Fruit fly (Drosophila melanogaster) whole organism, embryonic: ENCODE measurements around the gene Ser12.

Source experiments
- Atf6 ChIP-seq: fragments of 200-800 bp; sonication (Bioruptor generic); IDR thresholded peaks from 2 replicates; pipeline ENCODE4 v1.3.6; 2022; ENCODE audit warnings: missing biosample characterization, missing genetic modification characterization
- Bdp1 ChIP-seq: fragments of 200-800 bp; sonication (Bioruptor generic); optimal IDR thresholded peaks from 3 replicates; lab custom pipeline; 2016; ENCODE audit warnings: missing biosample characterization, missing genetic modification characterization
- CG12744 ChIP-seq: fragments of 200-800 bp; sonication (Bioruptor generic); optimal IDR thresholded peaks from 2 replicates; lab custom pipeline; 2016; ENCODE audit warnings: missing biosample characterization, missing genetic modification characterization
- CG12769 ChIP-seq: fragments of 200-800 bp; sonication (Bioruptor generic); optimal IDR thresholded peaks from 2 replicates; lab custom pipeline; 2019; ENCODE audit warnings: missing biosample characterization, mild to moderate bottlenecking, missing genetic modification characterization, moderate library complexity
- CG1529 ChIP-seq: fragments of 200-800 bp; sonication (Bioruptor generic); optimal IDR thresholded peaks from 3 replicates; lab custom pipeline; 2018; ENCODE audit warnings: missing biosample characterization, missing genetic modification characterization
- CG15514 ChIP-seq: fragments of 200-800 bp; sonication (Bioruptor generic); optimal IDR thresholded peaks from 3 replicates; lab custom pipeline; 2017; ENCODE audit warnings: missing biosample characterization, missing genetic modification characterization, mild to moderate bottlenecking, moderate library complexity, missing genetic modification reagents
- CG16813 ChIP-seq: fragments of 200-800 bp; sonication (Bioruptor generic); IDR thresholded peaks from 3 replicates; pipeline ENCODE4 v1.3.6; 2022; ENCODE audit warnings: missing biosample characterization, missing genetic modification characterization; ENCODE audit not compliant: partially characterized antibody
- CG17359 ChIP-seq: fragments of 200-800 bp; sonication (Bioruptor generic); optimal IDR thresholded peaks from 3 replicates; lab custom pipeline; 2018; ENCODE audit warnings: missing biosample characterization, mild to moderate bottlenecking, missing genetic modification characterization, moderate library complexity
- CG17385 ChIP-seq: fragments of 200-800 bp; sonication (Bioruptor generic); optimal IDR thresholded peaks from 3 replicates; lab custom pipeline; 2018; ENCODE audit warnings: missing biosample characterization, mild to moderate bottlenecking, missing genetic modification characterization
- CG2129 ChIP-seq: fragments of 200-800 bp; sonication (Bioruptor generic); IDR thresholded peaks from 2 replicates; pipeline ENCODE4 v1.3.6; 2022; ENCODE audit warnings: missing biosample characterization, missing genetic modification characterization; ENCODE audit not compliant: partially characterized antibody
- CG2678 ChIP-seq: fragments of 200-800 bp; sonication (Bioruptor generic); optimal IDR thresholded peaks from 3 replicates; lab custom pipeline; 2019; ENCODE audit warnings: missing biosample characterization, mild to moderate bottlenecking, missing genetic modification characterization, moderate library complexity
- CG2875 ChIP-seq: fragments of 200-800 bp; sonication (Bioruptor generic); optimal IDR thresholded peaks from 2 replicates; lab custom pipeline; 2017; ENCODE audit warnings: missing biosample characterization, mild to moderate bottlenecking, missing genetic modification characterization, missing genetic modification reagents
- CG31224 ChIP-seq: fragments of 200-800 bp; sonication (Bioruptor generic); IDR thresholded peaks from 2 replicates; pipeline ENCODE4 v1.3.6; 2022; ENCODE audit warnings: missing biosample characterization, missing genetic modification characterization
- CG4328 ChIP-seq: fragments of 200-800 bp; sonication (Bioruptor generic); optimal IDR thresholded peaks from 3 replicates; lab custom pipeline; 2017; ENCODE audit warnings: missing biosample characterization, missing genetic modification reagents, missing genetic modification characterization
- CG4707 ChIP-seq: fragments of 200-800 bp; sonication (Bioruptor generic); optimal IDR thresholded peaks from 2 replicates; lab custom pipeline; 2018; ENCODE audit warnings: missing biosample characterization, mild to moderate bottlenecking, missing genetic modification characterization, moderate library complexity
- CG5953 ChIP-seq: fragments of 200-800 bp; sonication (Bioruptor generic); IDR thresholded peaks from 2 replicates; pipeline ENCODE4 v1.3.6; 2022; ENCODE audit warnings: missing biosample characterization, missing genetic modification characterization
- CG7372 ChIP-seq: fragments of 200-800 bp; sonication (Bioruptor generic); IDR thresholded peaks from 2 replicates; pipeline ENCODE4 v1.3.6; 2022; ENCODE audit warnings: missing biosample characterization, missing genetic modification characterization
- CG7839 ChIP-seq: fragments of 200-800 bp; sonication (Bioruptor generic); optimal IDR thresholded peaks from 3 replicates; lab custom pipeline; 2018; ENCODE audit warnings: missing biosample characterization, mild to moderate bottlenecking, missing genetic modification characterization, moderate library complexity
- CG7963 ChIP-seq: fragments of 200-800 bp; sonication (Bioruptor generic); IDR thresholded peaks from 3 replicates; pipeline ENCODE4 v1.3.6; 2022; ENCODE audit warnings: missing biosample characterization, missing genetic modification characterization; ENCODE audit not compliant: partially characterized antibody
- CG7987 ChIP-seq: fragments of 200-800 bp; sonication (Bioruptor generic); optimal IDR thresholded peaks from 2 replicates; lab custom pipeline; 2018; ENCODE audit warnings: missing biosample characterization, mild to moderate bottlenecking, missing genetic modification characterization, moderate library complexity
- CG9797 ChIP-seq: fragments of 200-800 bp; sonication (Bioruptor generic); optimal IDR thresholded peaks from 3 replicates; lab custom pipeline; 2018; ENCODE audit warnings: missing biosample characterization, mild to moderate bottlenecking, missing genetic modification characterization
- CTCF ChIP-seq: fragments of 200-800 bp; sonication (Bioruptor generic); optimal IDR thresholded peaks from 2 replicates; lab custom pipeline; 2017; ENCODE audit warnings: missing biosample characterization, mild to moderate bottlenecking, missing genetic modification characterization, moderate library complexity
- CrebB ChIP-seq: fragments of 200-800 bp; sonication (Bioruptor generic); optimal IDR thresholded peaks from 3 replicates; lab custom pipeline; 2018; ENCODE audit warnings: missing biosample characterization, mild to moderate bottlenecking, missing genetic modification characterization
- D ChIP-seq, 2 experiments: fragments of 200-800 bp in 1 of 2; fragments of >200 bp in 1 of 2; sonication (Bioruptor generic) in 1 of 2; optimal IDR thresholded peaks; 2 replicates in 1 of 2; 3 replicates in 1 of 2; lab custom pipeline; 2017; ENCODE audit warnings: mild to moderate bottlenecking in 1 of 2, missing biosample characterization in 1 of 2, missing genetic modification characterization in 1 of 2, missing genetic modification reagents in 1 of 2
- Deaf1 ChIP-seq: fragments of 200-800 bp; optimal IDR thresholded peaks from 3 replicates; lab custom pipeline; 2019; ENCODE audit warnings: missing biosample characterization, mild to moderate bottlenecking, missing genetic modification characterization, moderate library complexity
- Dll ChIP-seq: fragments of 200-800 bp; sonication (Bioruptor generic); IDR thresholded peaks from 4 replicates; pipeline ENCODE4 v1.3.6; 2022; ENCODE audit warnings: missing biosample characterization, missing genetic modification characterization; ENCODE audit not compliant: partially characterized antibody
- Ets65A ChIP-seq: fragments of 200-800 bp; sonication (Bioruptor generic); peaks from one replicate; lab custom pipeline; 2016; ENCODE audit warnings: missing biosample characterization, missing genetic modification characterization
- H15 ChIP-seq: fragments of 200-800 bp; sonication (Bioruptor generic); IDR thresholded peaks from 3 replicates; pipeline ENCODE4 v1.3.6; 2022; ENCODE audit warnings: missing biosample characterization, missing genetic modification characterization
- Hmr ChIP-seq: fragments of 200-800 bp; sonication (Bioruptor generic); optimal IDR thresholded peaks from 3 replicates; lab custom pipeline; 2017; ENCODE audit warnings: mild to moderate bottlenecking, missing biosample characterization, missing genetic modification reagents, missing genetic modification characterization
- Hr78 ChIP-seq, 2 experiments: fragments of 200-800 bp in 1 of 2; fragments of >200 bp in 1 of 2; sonication (Bioruptor generic) in 1 of 2; optimal IDR thresholded peaks; 2 replicates each; lab custom pipeline; 2017 to 2019; ENCODE audit warnings: missing biosample characterization in 2 of 2, missing genetic modification characterization in 2 of 2, mild to moderate bottlenecking in 1 of 2, moderate library complexity in 1 of 2
- Hsf ChIP-seq: fragments of 200-800 bp; sonication (Bioruptor generic); optimal IDR thresholded peaks from 3 replicates; lab custom pipeline; 2016; ENCODE audit warnings: missing biosample characterization, missing genetic modification characterization
- Kr ChIP-seq: fragments of 200-800 bp; sonication (Bioruptor generic); optimal IDR thresholded peaks from 2 replicates; lab custom pipeline; 2017; ENCODE audit warnings: missing biosample characterization, mild to moderate bottlenecking, missing genetic modification characterization
- Lhr ChIP-seq: fragments of 200-800 bp; sonication (Bioruptor generic); optimal IDR thresholded peaks from 3 replicates; lab custom pipeline; 2017; ENCODE audit warnings: mild to moderate bottlenecking, missing biosample characterization, missing genetic modification reagents, missing genetic modification characterization
- Mad ChIP-seq: fragments of 200-800 bp; sonication (Bioruptor generic); optimal IDR thresholded peaks from 2 replicates; lab custom pipeline; 2016; ENCODE audit warnings: missing biosample characterization, missing genetic modification characterization
- Mrtf ChIP-seq: fragments of 200-800 bp; sonication (Bioruptor generic); IDR thresholded peaks from 3 replicates; pipeline ENCODE4 v1.3.6; 2022; ENCODE audit warnings: missing biosample characterization, missing genetic modification characterization
- Sox102F ChIP-seq: fragments of 200-800 bp; sonication (Bioruptor generic); optimal IDR thresholded peaks from 2 replicates; lab custom pipeline; 2018; ENCODE audit warnings: missing biosample characterization, mild to moderate bottlenecking, missing genetic modification characterization, moderate library complexity
- amos ChIP-seq: fragments of 200-800 bp; sonication (Bioruptor generic); IDR thresholded peaks from 2 replicates; pipeline ENCODE4 v1.3.6; 2022; ENCODE audit warnings: missing biosample characterization, missing genetic modification characterization; ENCODE audit not compliant: partially characterized antibody
- danr ChIP-seq: fragments of 200-800 bp; sonication (Bioruptor generic); IDR thresholded peaks from 2 replicates; pipeline ENCODE4 v1.3.6; 2022; ENCODE audit warnings: missing biosample characterization, missing genetic modification characterization
- gce ChIP-seq: fragments of 200-800 bp; sonication (Bioruptor generic); IDR thresholded peaks from 3 replicates; pipeline ENCODE4 v1.3.6; 2022; ENCODE audit warnings: missing biosample characterization, missing genetic modification characterization
- grau ChIP-seq: fragments of 200-800 bp; optimal IDR thresholded peaks from 3 replicates; lab custom pipeline; 2019; ENCODE audit warnings: missing biosample characterization, mild to moderate bottlenecking, missing genetic modification characterization, moderate library complexity
- inv ChIP-seq: fragments of 200-800 bp; sonication (Bioruptor generic); IDR thresholded peaks from 2 replicates; pipeline ENCODE4 v1.3.6; 2022; ENCODE audit warnings: missing biosample characterization, missing genetic modification characterization; ENCODE audit not compliant: partially characterized antibody
- jigr1 ChIP-seq: fragments of 200-800 bp; sonication (Bioruptor generic); IDR thresholded peaks from 3 replicates; pipeline ENCODE4 v1.3.6; 2022; ENCODE audit warnings: missing biosample characterization, missing genetic modification characterization
- kah ChIP-seq: fragments of 200-800 bp; sonication (Bioruptor generic); optimal IDR thresholded peaks from 2 replicates; lab custom pipeline; 2018; ENCODE audit warnings: missing biosample characterization, mild to moderate bottlenecking, missing genetic modification characterization
- kni ChIP-seq: fragments of 200-800 bp; sonication (Bioruptor generic); optimal IDR thresholded peaks from 3 replicates; lab custom pipeline; 2017; ENCODE audit warnings: mild to moderate bottlenecking, missing biosample characterization, missing genetic modification reagents, missing genetic modification characterization
- pum ChIP-seq: fragments of 200-800 bp; sonication (Bioruptor generic); optimal IDR thresholded peaks from 2 replicates; lab custom pipeline; 2016; ENCODE audit warnings: missing biosample characterization, missing genetic modification characterization
- repo ChIP-seq: fragments of 200-800 bp; sonication (Bioruptor generic); optimal IDR thresholded peaks from 2 replicates; lab custom pipeline; 2016; ENCODE audit warnings: missing biosample characterization, missing genetic modification characterization
- run ChIP-seq: fragments of 200-800 bp; sonication (Bioruptor generic); optimal IDR thresholded peaks from 3 replicates; lab custom pipeline; 2018; ENCODE audit warnings: missing biosample characterization, mild to moderate bottlenecking, missing genetic modification characterization
- sr ChIP-seq: fragments of 200-800 bp; sonication (Bioruptor generic); IDR thresholded peaks from 3 replicates; pipeline ENCODE4 v1.3.6; 2022; ENCODE audit warnings: missing biosample characterization, missing genetic modification characterization
- sug ChIP-seq: fragments of 200-800 bp; optimal IDR thresholded peaks from 2 replicates; lab custom pipeline; 2019; ENCODE audit warnings: missing biosample characterization, mild to moderate bottlenecking, missing genetic modification characterization, moderate library complexity
- usp ChIP-seq: fragments of >200 bp; optimal IDR thresholded peaks from 2 replicates; lab custom pipeline; 2017; ENCODE audit warnings: missing biosample characterization, missing genetic modification characterization
- vfl ChIP-seq: fragments of 200-800 bp; sonication (Bioruptor generic); optimal IDR thresholded peaks from 2 replicates; lab custom pipeline; 2016; ENCODE audit warnings: missing biosample characterization, missing genetic modification characterization

Gene Ser12

dm6 chr2L:2214004-2214403, 37.1 kb downstream of the Ser12 start, which contains the start of the genes Uch and CG34174 (continued):
- peak; percentile 70 for TF ChIP-seq CG16813 (GFP tag; lab: Robert Waterston, UW)
- no peak for TF ChIP-seq repo (GFP tag; lab: Kevin White, UChicago)
- TF ChIP-seq Mad (GFP tag; lab: Kevin White, UChicago) = no peak
- no peak for TF ChIP-seq Hr78 (GFP tag; optimal IDR thresholded peaks at IDR 0.05; lab: Kevin White, UChicago)
- TF ChIP-seq sr (GFP tag; lab: Robert Waterston, UW) = no peak
- no peak for TF ChIP-seq CG9797 (GFP tag; lab: Kevin White, UChicago)
- TF ChIP-seq CG2129 (GFP tag; lab: Robert Waterston, UW) = no peak; the same call in 1 of the 2 replicates
- TF ChIP-seq sug (tag; lab: Kevin White, UChicago) = peak; percentile 48
- TF ChIP-seq kni (GFP tag; lab: Kevin White, UChicago) = peak; percentile 18
- no peak for TF ChIP-seq CrebB (tag; lab: Kevin White, UChicago)
- TF ChIP-seq grau (tag; lab: Kevin White, UChicago) = peak; percentile 34
- no peak for TF ChIP-seq run (tag; lab: Kevin White, UChicago)
- TF ChIP-seq Ets65A (GFP tag; lab: Kevin White, UChicago) = no peak
- no peak for TF ChIP-seq danr (GFP tag; lab: Robert Waterston, UW)
- peak; percentile 66 for TF ChIP-seq Lhr (GFP tag; lab: Kevin White, UChicago)
- no peak for TF ChIP-seq CG1529 (GFP tag; lab: Kevin White, UChicago)
- no peak for TF ChIP-seq Atf6 (GFP tag; lab: Robert Waterston, UW)
- TF ChIP-seq amos (GFP tag; lab: Robert Waterston, UW) = peak; percentile 67; the same call in 1 of the 2 replicates
- TF ChIP-seq CG15514 (GFP tag; lab: Kevin White, UChicago) = peak; percentile 44
- TF ChIP-seq CG12744 (GFP tag; lab: Kevin White, UChicago) = no peak
- TF ChIP-seq CG17385 (GFP tag; lab: Kevin White, UChicago) = peak; percentile 40
- TF ChIP-seq Dll = peak; percentile 82
- TF ChIP-seq inv (GFP tag; lab: Robert Waterston, UW) = peak; percentile 46; the same call in 1 of the 2 replicates
- no peak for TF ChIP-seq Deaf1 (tag; lab: Kevin White, UChicago)
- no peak for TF ChIP-seq D (optimal IDR thresholded peaks at IDR 0.05; lab: Kevin White, UChicago)
- TF ChIP-seq D (GFP tag; optimal IDR thresholded peaks at IDR 0.05; lab: Kevin White, UChicago) = no peak
- TF ChIP-seq vfl (GFP tag; lab: Kevin White, UChicago) = no peak
- TF ChIP-seq CTCF (GFP tag; lab: Kevin White, UChicago) = no peak
- no peak for TF ChIP-seq Kr (GFP tag; lab: Kevin White, UChicago)
- no peak for TF ChIP-seq kah (GFP tag; lab: Kevin White, UChicago)
- no peak for TF ChIP-seq CG7839 (tag; lab: Kevin White, UChicago)
- no peak for TF ChIP-seq pum (GFP tag; lab: Kevin White, UChicago)
- TF ChIP-seq Hsf (GFP tag; lab: Kevin White, UChicago) = peak; percentile 1
- TF ChIP-seq usp (GFP tag; lab: Kevin White, UChicago) = no peak
- no peak for TF ChIP-seq CG12769 (tag; lab: Kevin White, UChicago)
- TF ChIP-seq Hmr = no peak
- no peak for TF ChIP-seq CG2875 (GFP tag; lab: Kevin White, UChicago)
- TF ChIP-seq gce (GFP tag; lab: Robert Waterston, UW) = no peak
- no peak for TF ChIP-seq CG7372 (GFP tag; lab: Robert Waterston, UW)
- TF ChIP-seq CG17359 = no peak
- TF ChIP-seq jigr1 (GFP tag; lab: Robert Waterston, UW) = no peak
- TF ChIP-seq CG4707 (GFP tag; lab: Kevin White, UChicago) = no peak
- TF ChIP-seq CG2678 (tag; lab: Kevin White, UChicago) = no peak
- TF ChIP-seq Mrtf (GFP tag; lab: Robert Waterston, UW) = no peak
- no peak for TF ChIP-seq H15 (GFP tag; lab: Robert Waterston, UW)
- TF ChIP-seq CG4328 (GFP tag; lab: Kevin White, UChicago) = no peak
- TF ChIP-seq CG7963 (GFP tag; lab: Robert Waterston, UW) = no peak
- TF ChIP-seq CG7987 (GFP tag; lab: Kevin White, UChicago) = no peak
- TF ChIP-seq CG31224 = no peak
- TF ChIP-seq CG5953 (GFP tag; lab: Robert Waterston, UW) = no peak
- no peak for TF ChIP-seq Bdp1 (GFP tag; lab: Kevin White, UChicago)
- TF ChIP-seq Sox102F (GFP tag; lab: Kevin White, UChicago) = no peak
